Fruit fly (Drosophila melanogaster): ENCODE measurements around the gene CG43078.

dm6 chr3L:8575844-8576842 lies at the start of gene CG43078, which contains the start of gene CG6638:
- TF ChIP-seq Sp1 (GFP tag; optimal IDR thresholded peaks at IDR 0.05): no peak
- TF ChIP-seq dl (GFP tag; optimal IDR thresholded peaks at IDR 0.05; ENCODE audit: insufficient read depth in 1 of 2, partially characterized antibody in 2 of 2): no peak
- TF ChIP-seq OdsH (GFP tag; optimal IDR thresholded peaks at IDR 0.05): no peak
